Fruit fly (Drosophila melanogaster) whole organism: Measurements from ENCODE around the gene Keap1.

Experiments used
- CG8478 ChIP-seq: fragments of >200 bp; optimal IDR thresholded peaks from 2 replicates; lab custom pipeline; 2018; ENCODE audit warnings: inconsistent platforms
- Dll ChIP-seq: fragments of >200 bp; optimal IDR thresholded peaks from 2 replicates; lab custom pipeline; 2017
- usp ChIP-seq: fragments of >200 bp; optimal IDR thresholded peaks from 2 replicates; lab custom pipeline; 2017; ENCODE audit warnings: missing biosample characterization, missing genetic modification characterization, mixed read lengths

dm6 chr3R:17120165-17120564, 40.4 kb upstream of the Keap1 start, which contains the start of gene CG34278:
- TF ChIP-seq usp = no peak
- TF ChIP-seq Dll (lab: Kevin White, UChicago) = no peak
- TF ChIP-seq CG8478 = no peak
